Fruit fly (Drosophila melanogaster) whole organism, pupa: ENCODE measurements around the gene ecd.

Source experiments
- CG10348 ChIP-seq: fragments of 200-800 bp; sonication (Bioruptor generic); IDR thresholded peaks from 2 replicates; pipeline ENCODE4 v1.3.6; 2022; ENCODE audit warnings: missing biosample characterization, missing genetic modification characterization
- CG32121 ChIP-seq: fragments of 200-800 bp; sonication (Bioruptor generic); IDR thresholded peaks from 2 replicates; pipeline ENCODE4 v1.3.6; 2022; ENCODE audit warnings: missing biosample characterization, missing genetic modification characterization
- CG8301 ChIP-seq: fragments of 200-800 bp; sonication (Bioruptor generic); optimal IDR thresholded peaks from 2 replicates; lab custom pipeline; 2018; ENCODE audit warnings: missing biosample characterization, mild to moderate bottlenecking, missing genetic modification characterization
- CG9948 ChIP-seq: fragments of 200-800 bp; sonication (Bioruptor generic); optimal IDR thresholded peaks from 2 replicates; lab custom pipeline; 2018; ENCODE audit warnings: missing biosample characterization, mild to moderate bottlenecking, missing genetic modification characterization, moderate library complexity
- EcR ChIP-seq: fragments of 200-800 bp; sonication (Bioruptor generic); optimal IDR thresholded peaks from 3 replicates; lab custom pipeline; 2019; ENCODE audit warnings: missing biosample characterization, missing genetic modification characterization, mild to moderate bottlenecking, moderate library complexity, missing genetic modification reagents
- Pif1A ChIP-seq: fragments of 200-800 bp; sonication (Bioruptor generic); optimal IDR thresholded peaks from 3 replicates; lab custom pipeline; 2016; ENCODE audit warnings: missing biosample characterization, missing genetic modification characterization
- Pif1B ChIP-seq: fragments of 200-800 bp; sonication (Bioruptor generic); optimal IDR thresholded peaks from 3 replicates; lab custom pipeline; 2016; ENCODE audit warnings: missing biosample characterization, missing genetic modification characterization
- Snoo ChIP-seq: fragments of 200-800 bp; sonication (Bioruptor generic); optimal IDR thresholded peaks from 3 replicates; lab custom pipeline; 2017; ENCODE audit warnings: missing biosample characterization, mild to moderate bottlenecking, missing genetic modification characterization, inconsistent platforms
- gl ChIP-seq: fragments of 200-800 bp; sonication (Bioruptor generic); optimal IDR thresholded peaks from 2 replicates; lab custom pipeline; 2018; ENCODE audit warnings: missing biosample characterization, mild to moderate bottlenecking, missing genetic modification characterization

- TF ChIP-seq CG32121 (GFP tag; lab: Robert Waterston, UW) (no peak), CG10348 (no peak), CG9948 (tag; lab: Kevin White, UChicago) (no peak), Pif1A (GFP tag; lab: Kevin White, UChicago) (no peak), EcR (GFP tag; lab: Kevin White, UChicago) (no peak), Snoo (no peak), CG8301 (tag; lab: Kevin White, UChicago) (no peak), gl (no peak), Pif1B (GFP tag; lab: Kevin White, UChicago) (no peak)
Observed at dm6 chr3L:2253962-2254662, 11.5 kb downstream of the ecd start.
